Worm (Caenorhabditis elegans) whole organism, midembryonic: ENCODE results near the gene kle-2.

Experiments used
- T22C8.4 ChIP-seq: fragments of 200-800 bp; sonication (Bioruptor generic); IDR thresholded peaks from 2 replicates; pipeline ENCODE4 v1.3.6; 2022; ENCODE audit warnings: missing genetic modification characterization, missing compliant biosample characterization
- cog-1 ChIP-seq: sonication (generic microtip); optimal IDR thresholded peaks from 2 replicates; lab custom pipeline; 2016; ENCODE audit warnings: missing genetic modification characterization, missing compliant biosample characterization
- flt-1 ChIP-seq: fragments of 200-800 bp; sonication (Bioruptor generic); IDR thresholded peaks from 2 replicates; pipeline ENCODE4 v1.3.6; 2022; ENCODE audit warnings: missing genetic modification characterization, missing compliant biosample characterization
- klf-2 ChIP-seq: fragments of 200-800 bp; sonication (Bioruptor generic); conservative IDR thresholded peaks from 2 replicates; pipeline ENCODE4 v1.3.6; 2022; ENCODE audit warnings: missing genetic modification reagents, missing genetic modification characterization, missing compliant biosample characterization
- med-1 ChIP-seq: sonication (generic microtip); optimal IDR thresholded peaks from 2 replicates; lab custom pipeline; 2017; ENCODE audit warnings: missing genetic modification characterization, mild to moderate bottlenecking, missing compliant biosample characterization, antibody characterized with exemption, missing genetic modification reagents; ENCODE audit not compliant: insufficient read depth
- ref-1 ChIP-seq: fragments of 200-800 bp; sonication (Bioruptor generic); conservative IDR thresholded peaks from 2 replicates; pipeline ENCODE4 v1.3.6; 2022; ENCODE audit warnings: missing genetic modification reagents, missing genetic modification characterization, missing compliant biosample characterization
- tab-1 ChIP-seq: fragments of 200-800 bp; sonication (Bioruptor generic); IDR thresholded peaks from 2 replicates; pipeline ENCODE4 v1.3.6; 2022; ENCODE audit warnings: missing genetic modification characterization, missing compliant biosample characterization
- ztf-23 ChIP-seq: fragments of 200-800 bp; sonication (Bioruptor generic); IDR thresholded peaks from 2 replicates; pipeline ENCODE4 v1.3.6; 2022; ENCODE audit warnings: missing genetic modification reagents, missing genetic modification characterization, missing compliant biosample characterization

ce11 chrIII:7896925-7897324 lies 44.6 kb upstream of the kle-2 start, which contains the start of gene ZK688.10:
- TF ChIP-seq med-1 (GFP tag; lab: Kevin White, UChicago) (no peak), T22C8.4 (GFP tag; lab: Robert Waterston, UW) (no peak), ztf-23 (no peak), ref-1 (GFP tag; lab: Robert Waterston, UW) (no peak), klf-2 (GFP tag; lab: Robert Waterston, UW) (no peak), tab-1 (GFP tag; lab: Robert Waterston, UW) (no peak), flt-1 (GFP tag; lab: Robert Waterston, UW) (no peak), cog-1 (tag; lab: Kevin White, UChicago) (no peak)
